Fruit fly (Drosophila melanogaster): ENCODE results near the gene CG31642.

DNA sequence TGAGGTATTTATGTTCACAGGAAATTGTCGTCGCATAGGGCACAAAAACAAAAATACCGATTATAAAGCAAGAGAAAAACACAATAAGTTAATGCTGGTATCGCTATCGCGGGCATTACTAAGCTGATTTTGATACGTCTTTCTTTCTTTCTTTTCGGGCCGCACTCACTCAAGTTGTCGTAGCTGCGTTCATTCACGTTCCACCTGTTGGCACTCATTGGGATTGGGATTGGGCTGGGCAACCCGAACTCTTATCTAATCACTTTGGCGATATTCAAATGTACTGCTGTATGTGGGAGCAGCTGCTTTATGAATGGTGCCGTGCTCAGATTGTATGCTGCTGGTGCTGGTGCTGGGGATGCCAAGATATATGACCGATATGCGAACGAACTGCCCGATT is 33.6 kb upstream of the CG31642 start:
- TF ChIP-seq Hr39 (optimal IDR thresholded peaks at IDR 0.05), result no peak
- TF ChIP-seq CG11398 (GFP tag; optimal IDR thresholded peaks at IDR 0.05), result no peak
- no peak for TF ChIP-seq HLHmδ (GFP tag; optimal IDR thresholded peaks at IDR 0.05)
- no peak for TF ChIP-seq lilli (GFP tag; optimal IDR thresholded peaks at IDR 0.05)

All from whole organism, embryonic.